Fruit fly (Drosophila melanogaster): Measurements from ENCODE around the gene CG14402.

- TF ChIP-seq EcR (GFP tag; optimal IDR thresholded peaks at IDR 0.05): no peak
- no peak for TF ChIP-seq Ets98B (GFP tag; IDR thresholded peaks at IDR 0.05)
- TF ChIP-seq CG8159 (tag; optimal IDR thresholded peaks at IDR 0.05): no peak
- TF ChIP-seq rn (GFP tag; IDR thresholded peaks at IDR 0.05): no peak
- no peak for TF ChIP-seq Snoo (tag; optimal IDR thresholded peaks at IDR 0.05)
- no peak for TF ChIP-seq CG15710 (tag; optimal IDR thresholded peaks at IDR 0.05)
- no peak for TF ChIP-seq fd96Ca (GFP tag; IDR thresholded peaks at IDR 0.05)
- TF ChIP-seq CG12605 (GFP tag; IDR thresholded peaks at IDR 0.05): no peak
- TF ChIP-seq CG13204 (GFP tag; optimal IDR thresholded peaks at IDR 0.05): no peak
- TF ChIP-seq CG34367 (tag; optimal IDR thresholded peaks at IDR 0.05): no peak
- no peak for TF ChIP-seq CG10348 (GFP tag; IDR thresholded peaks at IDR 0.05)
- TF ChIP-seq CG4496 (GFP tag; IDR thresholded peaks at IDR 0.05): no peak
- TF ChIP-seq CG8301 (tag; optimal IDR thresholded peaks at IDR 0.05): no peak
Measured at dm6 chr2L:20808510-20809195, 40.4 kb upstream of the CG14402 start.

Data from whole organism, pupa.